Worm (Caenorhabditis elegans) whole organism, young adult: Measurements from ENCODE around the gene F44E7.4.

Experiments
- hmg-20 ChIP-seq: fragments of 200-800 bp; sonication (Bioruptor generic); IDR thresholded peaks from 2 replicates; pipeline ENCODE4 v1.3.6; 2022; ENCODE audit warnings: missing genetic modification reagents, missing genetic modification characterization, missing compliant biosample characterization
- hsf-1 ChIP-seq: fragments of 200-800 bp; sonication (Bioruptor generic); IDR thresholded peaks from 2 replicates; pipeline ENCODE4 v1.3.6; 2022; ENCODE audit warnings: missing genetic modification reagents, missing genetic modification characterization, missing compliant biosample characterization
- snpc-4 ChIP-seq, 5 experiments: fragments of 150-350 bp in 1 of 5; sonication (generic microtip) in 4 of 5; optimal IDR thresholded peaks; 2 replicates each; lab custom pipeline; 2014 to 2018; ENCODE audit warnings: missing genetic modification characterization in 5 of 5, missing biosample characterization in 3 of 5, antibody characterized with exemption in 2 of 5, mild to moderate bottlenecking in 2 of 5, missing compliant biosample characterization in 2 of 5, missing genotype in 2 of 5, moderate library complexity in 2 of 5, missing genetic modification reagents in 1 of 5
- unc-62 ChIP-seq: fragments of 150-350 bp; optimal IDR thresholded peaks from 2 replicates; lab custom pipeline; 2014; ENCODE audit warnings: missing biosample characterization, missing genetic modification reagents, missing genetic modification characterization

- TF ChIP-seq hsf-1 (GFP tag; lab: Robert Waterston, UW) (no peak), snpc-4 (GFP tag; optimal IDR thresholded peaks at IDR 0.05; lab: Kevin White, UChicago) (no peak), snpc-4 (tag; optimal IDR thresholded peaks at IDR 0.05; lab: Kevin White, UChicago) (no peak), unc-62 (GFP tag; lab: Kevin White, UChicago) (no peak), hmg-20 (no peak)
Observed at ce11 chrV:5758780-5759179, 18.0 kb downstream of the F44E7.4 start, which contains the start of gene C53A3.4.
